Worm (Caenorhabditis elegans): ENCODE results near the gene F18A11.5.

- TF ChIP-seq aly-1 (tag; optimal IDR thresholded peaks at IDR 0.05), result no peak
- no peak for TF ChIP-seq ama-1 (optimal IDR thresholded peaks at IDR 0.05)
- no peak for TF ChIP-seq F13C5.2 (tag; optimal IDR thresholded peaks at IDR 0.05)
These were observed 7.8 kb downstream of the F18A11.5 start for ce11 chrII:13006283-13006682.

Data from whole organism, early embryonic.